Worm (Caenorhabditis elegans): ENCODE measurements around the gene C04E6.13.

C04E6.13 gene

DNA sequence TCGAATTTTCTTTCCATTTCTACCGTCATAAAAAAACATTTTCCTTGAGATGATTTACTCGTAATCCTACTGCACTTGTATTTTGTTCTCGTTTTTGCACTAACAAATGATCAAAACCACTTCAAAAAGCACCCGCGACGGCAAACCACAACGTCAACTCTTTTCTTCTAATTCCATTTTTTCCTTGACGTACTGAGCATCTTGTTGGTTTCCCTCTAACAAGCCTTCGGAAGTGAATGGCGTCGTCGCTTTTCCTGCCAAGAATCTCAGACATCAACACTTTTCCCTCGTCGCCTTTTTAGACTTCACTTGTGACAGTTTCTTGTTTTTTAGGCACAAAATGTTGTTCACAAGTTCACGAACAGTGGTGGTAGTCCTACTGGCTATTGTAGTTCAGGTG, at the start of gene C04E6.13:
Gene C04E6.13 (plus strand): TSS at position 301 of the 400 bp plus-strand sequence.
- TF ChIP-seq mab-5 (tag; optimal IDR thresholded peaks at IDR 0.05) (no peak), nhr-28 (tag; optimal IDR thresholded peaks at IDR 0.05) (no peak), elt-3 (tag; optimal IDR thresholded peaks at IDR 0.05) (no peak), pha-4 (tag; optimal IDR thresholded peaks at IDR 0.05) (no peak), ces-1 (GFP tag; optimal IDR thresholded peaks at IDR 0.05) (no peak), mep-1 (tag; optimal IDR thresholded peaks at IDR 0.05) (no peak), sptf-1 (tag; optimal IDR thresholded peaks at IDR 0.05) (no peak), lsy-2 (tag; optimal IDR thresholded peaks at IDR 0.05) (no peak), mls-2 (tag; optimal IDR thresholded peaks at IDR 0.05) (no peak), blmp-1 (tag; optimal IDR thresholded peaks at IDR 0.05) (no peak), sem-2 (GFP tag; optimal IDR thresholded peaks at IDR 0.05) (no peak), ham-2 (GFP tag; optimal IDR thresholded peaks at IDR 0.05) (no peak), zip-8 (tag; optimal IDR thresholded peaks at IDR 0.05) (no peak), M03D4.4 (tag; optimal IDR thresholded peaks at IDR 0.05) (no peak), ceh-43 (GFP tag; optimal IDR thresholded peaks at IDR 0.05) (no peak), unc-62 (GFP tag; optimal IDR thresholded peaks at IDR 0.05) (no peak), flh-1 (GFP tag; optimal IDR thresholded peaks at IDR 0.05) (no peak), unc-39 (tag; optimal IDR thresholded peaks at IDR 0.05) (no peak), hlh-1 (tag; optimal IDR thresholded peaks at IDR 0.05) (no peak), lin-32 (GFP tag; optimal IDR thresholded peaks at IDR 0.05) (no peak)

DNA sequence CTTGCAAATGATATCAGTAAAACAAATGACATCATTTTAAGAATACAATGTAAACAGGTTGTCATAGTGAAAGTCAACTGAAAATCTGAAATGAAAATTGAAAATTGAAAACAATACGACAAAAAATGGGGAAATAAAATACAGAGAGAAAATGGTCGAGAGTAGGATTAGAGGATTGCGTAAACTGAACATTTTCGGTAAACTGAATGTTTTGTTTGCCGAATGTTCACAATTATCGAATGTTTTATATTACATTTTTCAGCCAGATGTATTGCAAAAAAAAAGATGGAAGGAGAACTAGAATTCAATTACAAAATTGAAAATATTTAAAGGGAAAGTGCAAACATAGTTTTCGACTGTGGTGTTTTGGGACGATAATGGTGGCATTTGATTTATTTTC, 47.4 kb upstream of the C04E6.13 start, which contains the start of gene F26F12.5:
Gene F26F12.5 (minus strand): TSS at position 101 of the 400 bp plus-strand sequence.
- TF ChIP-seq cnd-1 (tag; optimal IDR thresholded peaks at IDR 0.05) (no peak), nhr-28 (tag; optimal IDR thresholded peaks at IDR 0.05) (no peak), flh-1 (GFP tag; optimal IDR thresholded peaks at IDR 0.05) (no peak)

DNA sequence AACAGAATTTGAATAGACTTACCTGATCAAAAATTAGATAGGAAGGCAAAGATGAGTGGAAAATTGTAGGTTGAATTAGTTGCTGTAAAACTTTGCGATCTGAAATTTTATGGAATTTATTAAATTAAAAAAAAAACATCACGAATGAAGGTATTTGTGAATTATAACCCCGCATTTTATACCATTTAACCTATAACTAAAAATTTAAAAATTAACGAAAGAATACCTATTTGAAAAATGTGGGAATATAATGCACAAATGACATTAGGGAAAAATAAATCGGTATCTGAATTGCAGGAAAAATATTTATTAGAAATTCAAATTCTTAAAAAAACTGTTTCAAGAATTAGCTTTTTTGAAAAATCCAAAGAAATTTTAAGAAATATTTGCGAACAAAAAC, 43.3 kb upstream of the C04E6.13 start, which contains the start of gene F26F12.4:
Gene F26F12.4 (minus strand): TSS at position 101 of the 400 bp plus-strand sequence.
- TF ChIP-seq M03D4.4 (tag; optimal IDR thresholded peaks at IDR 0.05) = no peak
- no peak for TF ChIP-seq nhr-28 (tag; optimal IDR thresholded peaks at IDR 0.05)
- no peak for TF ChIP-seq unc-120 (tag; optimal IDR thresholded peaks at IDR 0.05; ENCODE audit: poor library complexity, severe bottlenecking)
- TF ChIP-seq drap-1 (GFP tag; optimal IDR thresholded peaks at IDR 0.05) = no peak
- TF ChIP-seq elt-3 (tag; optimal IDR thresholded peaks at IDR 0.05) = no peak
- no peak for TF ChIP-seq unc-39 (tag; optimal IDR thresholded peaks at IDR 0.05)
- TF ChIP-seq cnd-1 (tag; optimal IDR thresholded peaks at IDR 0.05) = no peak
- no peak for TF ChIP-seq mls-2 (tag; optimal IDR thresholded peaks at IDR 0.05)
- TF ChIP-seq flh-1 (GFP tag; optimal IDR thresholded peaks at IDR 0.05) = no peak
- TF ChIP-seq mab-5 (tag; optimal IDR thresholded peaks at IDR 0.05) = no peak
- TF ChIP-seq ceh-83 (GFP tag; optimal IDR thresholded peaks at IDR 0.05) = no peak
- TF ChIP-seq lsy-2 (tag; optimal IDR thresholded peaks at IDR 0.05) = no peak
- no peak for TF ChIP-seq ces-1 (GFP tag; optimal IDR thresholded peaks at IDR 0.05)
- TF ChIP-seq unc-62 (GFP tag; optimal IDR thresholded peaks at IDR 0.05) = no peak
- TF ChIP-seq nhr-12 (tag; optimal IDR thresholded peaks at IDR 0.05) = no peak
- no peak for TF ChIP-seq nhr-2 (tag; optimal IDR thresholded peaks at IDR 0.05)
- TF ChIP-seq ztf-11 (tag; optimal IDR thresholded peaks at IDR 0.05) = no peak
- no peak for TF ChIP-seq ceh-39 (tag; optimal IDR thresholded peaks at IDR 0.05)
- TF ChIP-seq ceh-43 (GFP tag; optimal IDR thresholded peaks at IDR 0.05) = no peak
- no peak for TF ChIP-seq lin-13 (tag; optimal IDR thresholded peaks at IDR 0.05)

DNA sequence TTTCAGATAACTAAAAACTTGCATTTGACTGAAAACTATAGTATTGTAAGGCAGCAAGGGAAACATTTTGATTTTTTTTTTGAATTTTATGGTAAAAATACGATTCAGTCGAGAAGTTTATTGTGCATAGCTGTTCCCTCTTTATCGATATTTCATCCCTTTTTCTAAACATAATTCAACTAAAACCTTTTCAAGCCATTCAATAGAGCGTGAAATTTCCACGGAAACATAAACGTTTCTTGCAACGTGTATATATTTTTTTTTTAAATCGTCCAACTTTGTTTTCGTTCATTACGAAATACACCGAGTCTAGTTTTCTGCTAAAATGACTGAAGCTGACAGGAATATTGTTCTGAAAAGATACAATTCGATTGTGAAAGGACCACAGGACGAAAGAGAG, 40.8 kb upstream of the C04E6.13 start, which contains the start of gene C02G6.2:
Gene C02G6.2 (plus strand): TSS at position 301 of the 400 bp plus-strand sequence.
- no peak for TF ChIP-seq bed-3 (GFP tag; optimal IDR thresholded peaks at IDR 0.05)
- TF ChIP-seq nhr-76 (tag; optimal IDR thresholded peaks at IDR 0.05) = no peak
- no peak for TF ChIP-seq elt-1 (tag; optimal IDR thresholded peaks at IDR 0.05; ENCODE audit: borderline replicate concordance, insufficient read depth)
- no peak for TF ChIP-seq elt-3 (tag; optimal IDR thresholded peaks at IDR 0.05)
- TF ChIP-seq nhr-28 (tag; optimal IDR thresholded peaks at IDR 0.05) = no peak
- no peak for TF ChIP-seq flh-1 (GFP tag; optimal IDR thresholded peaks at IDR 0.05)
- no peak for TF ChIP-seq ceh-39 (tag; optimal IDR thresholded peaks at IDR 0.05)

DNA sequence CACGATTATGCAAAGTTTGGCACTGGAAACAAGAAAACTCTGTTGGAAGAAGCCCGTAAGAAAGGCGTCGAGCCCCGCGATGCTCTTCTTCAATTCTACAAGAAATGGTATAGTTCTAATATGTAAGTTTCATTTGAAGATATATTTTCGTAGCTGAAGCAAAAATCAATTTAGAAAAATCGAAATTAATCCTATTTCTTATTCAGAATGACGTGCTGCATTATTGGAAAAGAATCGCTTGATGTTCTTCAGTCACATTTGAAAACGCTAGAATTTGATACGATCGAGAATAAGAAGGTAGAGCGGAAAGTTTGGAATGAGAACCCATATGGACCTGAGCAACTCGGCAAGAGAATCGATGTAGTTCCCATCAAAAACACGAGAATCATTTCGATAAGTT, 35.6 kb upstream of the C04E6.13 start:
- TF ChIP-seq ceh-39 (tag; optimal IDR thresholded peaks at IDR 0.05) = no peak
- TF ChIP-seq nhr-2 (tag; optimal IDR thresholded peaks at IDR 0.05) = no peak
- no peak for TF ChIP-seq elt-1 (tag; optimal IDR thresholded peaks at IDR 0.05; ENCODE audit: borderline replicate concordance, insufficient read depth)
- no peak for TF ChIP-seq lin-13 (tag; optimal IDR thresholded peaks at IDR 0.05)
- no peak for TF ChIP-seq pha-4 (tag; optimal IDR thresholded peaks at IDR 0.05)
- no peak for TF ChIP-seq blmp-1 (tag; optimal IDR thresholded peaks at IDR 0.05)
- TF ChIP-seq drap-1 (GFP tag; optimal IDR thresholded peaks at IDR 0.05) = no peak
- TF ChIP-seq nhr-76 (tag; optimal IDR thresholded peaks at IDR 0.05) = no peak
- TF ChIP-seq unc-62 (GFP tag; optimal IDR thresholded peaks at IDR 0.05) = no peak
- TF ChIP-seq unc-39 (tag; optimal IDR thresholded peaks at IDR 0.05) = no peak
- no peak for TF ChIP-seq ceh-43 (GFP tag; optimal IDR thresholded peaks at IDR 0.05)
- no peak for TF ChIP-seq cnd-1 (tag; optimal IDR thresholded peaks at IDR 0.05)
- TF ChIP-seq ceh-83 (GFP tag; optimal IDR thresholded peaks at IDR 0.05) = no peak
- TF ChIP-seq mls-2 (tag; optimal IDR thresholded peaks at IDR 0.05) = no peak
- TF ChIP-seq nhr-12 (tag; optimal IDR thresholded peaks at IDR 0.05) = no peak
- no peak for TF ChIP-seq zip-8 (tag; optimal IDR thresholded peaks at IDR 0.05)
- no peak for TF ChIP-seq lin-32 (GFP tag; optimal IDR thresholded peaks at IDR 0.05)
- no peak for TF ChIP-seq sem-2 (GFP tag; optimal IDR thresholded peaks at IDR 0.05)
- no peak for TF ChIP-seq mab-5 (tag; optimal IDR thresholded peaks at IDR 0.05)
